Fruit fly (Drosophila melanogaster) whole organism, adult: ENCODE data around the gene CG2617.

Experiments used
- CG11617 ChIP-seq: fragments of 200-800 bp; sonication (Bioruptor generic); optimal IDR thresholded peaks from 2 replicates; lab custom pipeline; 2017; ENCODE audit warnings: mild to moderate bottlenecking, missing biosample characterization, missing genetic modification reagents, missing genetic modification characterization
- CG12768 ChIP-seq: fragments of 200-800 bp; sonication (Bioruptor generic); optimal IDR thresholded peaks from 2 replicates; lab custom pipeline; 2017; ENCODE audit warnings: missing biosample characterization, missing genetic modification characterization, mild to moderate bottlenecking, moderate library complexity, missing genetic modification reagents
- CG14711 ChIP-seq: fragments of 200-800 bp; sonication (Bioruptor generic); optimal IDR thresholded peaks from 2 replicates; lab custom pipeline; 2018; ENCODE audit warnings: missing biosample characterization, mild to moderate bottlenecking, missing genetic modification characterization, moderate library complexity
- CG1620 ChIP-seq: fragments of 200-800 bp; sonication (Bioruptor generic); optimal IDR thresholded peaks from 2 replicates; lab custom pipeline; 2016; ENCODE audit warnings: missing biosample characterization, missing genetic modification characterization
- CG33017 ChIP-seq: fragments of 200-800 bp; sonication (Bioruptor generic); optimal IDR thresholded peaks from 2 replicates; lab custom pipeline; 2018; ENCODE audit warnings: missing biosample characterization, mild to moderate bottlenecking, missing genetic modification characterization, moderate library complexity
- CG5204 ChIP-seq: fragments of 200-800 bp; sonication (Bioruptor generic); optimal IDR thresholded peaks from 2 replicates; lab custom pipeline; 2016; ENCODE audit warnings: missing biosample characterization, missing genetic modification characterization
- CG7045 ChIP-seq: fragments of 200-800 bp; sonication (Bioruptor generic); optimal IDR thresholded peaks from 2 replicates; lab custom pipeline; 2017; ENCODE audit warnings: missing biosample characterization, mild to moderate bottlenecking, missing genetic modification characterization
- CG7101 ChIP-seq: fragments of 200-800 bp; sonication (Bioruptor generic); optimal IDR thresholded peaks from 2 replicates; lab custom pipeline; 2018; ENCODE audit warnings: missing biosample characterization, mild to moderate bottlenecking, missing genetic modification characterization, moderate library complexity
- Clk ChIP-seq: fragments of 200-800 bp; sonication (Bioruptor generic); optimal IDR thresholded peaks from 2 replicates; lab custom pipeline; 2017; ENCODE audit warnings: missing biosample characterization, missing genetic modification characterization
- Crg-1 ChIP-seq: fragments of 200-800 bp; sonication (Bioruptor generic); optimal IDR thresholded peaks from 2 replicates; lab custom pipeline; 2016; ENCODE audit warnings: missing biosample characterization, missing genetic modification characterization
- Hr96 ChIP-seq: fragments of 200-800 bp; sonication (Bioruptor generic); optimal IDR thresholded peaks from 2 replicates; lab custom pipeline; 2016; ENCODE audit warnings: missing biosample characterization, missing genetic modification characterization
- Mnt ChIP-seq: fragments of 200-800 bp; sonication (Bioruptor generic); optimal IDR thresholded peaks from 2 replicates; lab custom pipeline; 2016; ENCODE audit warnings: missing biosample characterization, mild to moderate bottlenecking, missing genetic modification characterization
- bab1 ChIP-seq: fragments of 200-800 bp; sonication (Bioruptor generic); optimal IDR thresholded peaks from 3 replicates; lab custom pipeline; 2019; ENCODE audit warnings: missing biosample characterization, mild to moderate bottlenecking, missing genetic modification characterization, moderate library complexity
- cic ChIP-seq: fragments of 200-800 bp; sonication (Bioruptor generic); optimal IDR thresholded peaks from 2 replicates; lab custom pipeline; 2017; ENCODE audit warnings: missing biosample characterization, mild to moderate bottlenecking, missing genetic modification characterization, moderate library complexity
- kay ChIP-seq: fragments of 200-800 bp; sonication (Bioruptor generic); peaks from one replicate; lab custom pipeline; 2016; ENCODE audit warnings: missing biosample characterization, missing genetic modification characterization, borderline replicate concordance
- ovo ChIP-seq: fragments of 200-800 bp; sonication (Bioruptor generic); optimal IDR thresholded peaks from 2 replicates; lab custom pipeline; 2016; ENCODE audit warnings: missing biosample characterization, missing genetic modification characterization
- pad ChIP-seq: fragments of 200-800 bp; sonication (Bioruptor generic); optimal IDR thresholded peaks from 3 replicates; lab custom pipeline; 2017; ENCODE audit warnings: missing biosample characterization, missing genetic modification characterization, mild to moderate bottlenecking, moderate library complexity, missing genetic modification reagents
- tj ChIP-seq: fragments of 200-800 bp; sonication (Bioruptor generic); optimal IDR thresholded peaks from 3 replicates; lab custom pipeline; 2017; ENCODE audit warnings: missing biosample characterization, mild to moderate bottlenecking, missing genetic modification characterization, moderate library complexity
- toe ChIP-seq: fragments of 200-800 bp; sonication (Bioruptor generic); optimal IDR thresholded peaks from 2 replicates; lab custom pipeline; 2016; ENCODE audit warnings: missing biosample characterization, missing genetic modification characterization

Gene CG2617

dm6 chr2L:20704511-20705266 is 22.5 kb downstream of the CG2617 start:
- TF ChIP-seq Hr96, result no peak
- no peak for TF ChIP-seq toe (GFP tag; lab: Kevin White, UChicago)
- no peak for TF ChIP-seq tj

DNA sequence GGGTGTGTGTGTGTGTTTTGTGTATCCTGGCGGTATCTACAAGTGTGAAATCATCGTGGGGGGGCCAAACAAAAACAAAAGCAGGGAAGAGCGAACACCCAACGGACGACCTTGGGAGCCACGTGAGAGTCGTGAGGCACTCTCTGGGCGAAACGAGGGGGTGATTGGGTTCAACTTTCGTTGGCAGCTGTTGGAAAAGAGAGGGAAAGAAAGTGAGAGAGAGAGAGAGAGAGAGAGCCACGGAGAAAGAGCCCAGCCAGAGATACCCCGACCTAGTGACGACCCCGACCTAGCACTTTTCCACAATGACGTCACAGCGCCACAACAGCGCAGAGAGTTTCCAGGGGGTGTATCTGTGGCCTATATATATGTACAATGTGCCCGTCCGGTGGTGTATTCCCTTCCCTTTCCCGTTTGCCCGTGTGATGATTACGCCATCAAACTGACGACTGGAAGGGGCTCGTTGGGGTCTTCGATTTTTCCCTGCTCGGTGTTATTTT is 23.8 kb downstream of the CG2617 start:
- TF ChIP-seq Mnt (GFP tag; lab: Kevin White, UChicago) (no peak), Hr96 (no peak)

DNA sequence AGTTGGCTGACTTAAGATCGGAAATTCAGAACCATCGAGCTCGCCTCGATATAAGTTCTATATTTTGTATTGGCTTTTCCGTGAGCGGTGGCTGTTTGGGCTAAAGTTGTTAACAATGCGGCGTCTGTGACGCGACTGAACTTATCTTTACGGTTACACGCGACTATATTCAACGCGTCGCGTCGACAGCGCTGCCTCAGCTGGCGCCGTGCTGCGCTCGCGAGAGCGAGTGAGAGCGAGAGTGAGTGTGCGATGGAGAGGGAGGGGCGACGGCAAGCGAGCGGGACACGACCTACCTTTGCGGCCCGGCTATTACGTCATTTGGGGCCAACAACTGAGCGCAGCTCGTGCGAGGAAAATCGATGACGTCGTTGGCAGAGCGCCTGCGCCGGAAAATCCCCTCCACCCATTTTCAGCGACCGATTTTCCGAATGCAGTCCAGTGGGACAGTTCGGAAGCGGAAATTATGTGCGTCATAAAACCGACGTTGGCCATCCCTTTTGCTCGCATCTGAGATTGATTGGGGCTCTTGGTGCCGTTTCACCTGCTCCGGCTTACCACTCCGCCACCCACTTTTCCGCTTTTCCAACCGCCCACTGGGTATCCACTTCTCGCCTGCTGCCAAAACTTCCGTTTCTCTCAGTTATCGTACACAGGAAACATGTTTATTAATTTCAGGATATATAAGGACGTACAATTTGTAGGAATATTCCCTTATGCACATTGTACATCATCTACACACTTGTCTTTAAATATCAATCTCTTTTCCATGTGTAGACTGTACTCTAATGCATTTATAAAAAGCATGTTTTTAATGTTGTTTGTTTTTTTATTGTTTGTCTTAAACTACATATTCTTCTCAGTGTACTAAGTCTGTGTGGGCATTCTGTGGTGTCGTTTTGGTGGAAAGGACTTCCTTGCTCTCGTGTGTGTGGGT is 32.6 kb downstream of the CG2617 start, which contains the start of gene Hr38:
Gene Hr38, minus strand, starts transcription at position 121 of the 937 bp plus-strand sequence.
- TF ChIP-seq CG7045 (GFP tag; lab: Kevin White, UChicago), result peak; percentile 49
- TF ChIP-seq kay (GFP tag; lab: Kevin White, UChicago), result peak; percentile 73
- TF ChIP-seq ovo (GFP tag; lab: Kevin White, UChicago), result no peak
- TF ChIP-seq CG12768 (GFP tag; lab: Kevin White, UChicago), result peak; percentile 35
- TF ChIP-seq CG1620 (GFP tag; lab: Kevin White, UChicago), result no peak
- TF ChIP-seq Hr96, result peak; percentile 31
- peak; percentile 49 for TF ChIP-seq Mnt (GFP tag; lab: Kevin White, UChicago)
- TF ChIP-seq CG5204 (GFP tag; lab: Kevin White, UChicago), result no peak
- TF ChIP-seq Crg-1 (GFP tag; lab: Kevin White, UChicago), result no peak
- TF ChIP-seq CG33017, result peak; percentile 40
- TF ChIP-seq Clk (GFP tag; lab: Kevin White, UChicago), result no peak
- peak; percentile 56 for TF ChIP-seq cic (GFP tag; lab: Kevin White, UChicago)
- peak; percentile 1 for TF ChIP-seq bab1 (GFP tag; lab: Kevin White, UChicago)
- TF ChIP-seq toe (GFP tag; lab: Kevin White, UChicago), result peak; percentile 10
- peak; percentile 22 for TF ChIP-seq CG14711 (tag; lab: Kevin White, UChicago)

dm6 chr2L:20716077-20716476 is 33.9 kb downstream of the CG2617 start:
- TF ChIP-seq CG5204 (GFP tag; lab: Kevin White, UChicago) (no peak), ovo (GFP tag; lab: Kevin White, UChicago) (peak; percentile 89), tj (peak; percentile 13), CG12768 (GFP tag; lab: Kevin White, UChicago) (peak; percentile 14), Mnt (GFP tag; lab: Kevin White, UChicago) (peak; percentile 27), bab1 (GFP tag; lab: Kevin White, UChicago) (peak; percentile 8), kay (GFP tag; lab: Kevin White, UChicago) (no peak), Hr96 (peak; percentile 3), cic (GFP tag; lab: Kevin White, UChicago) (peak; percentile 77)

DNA sequence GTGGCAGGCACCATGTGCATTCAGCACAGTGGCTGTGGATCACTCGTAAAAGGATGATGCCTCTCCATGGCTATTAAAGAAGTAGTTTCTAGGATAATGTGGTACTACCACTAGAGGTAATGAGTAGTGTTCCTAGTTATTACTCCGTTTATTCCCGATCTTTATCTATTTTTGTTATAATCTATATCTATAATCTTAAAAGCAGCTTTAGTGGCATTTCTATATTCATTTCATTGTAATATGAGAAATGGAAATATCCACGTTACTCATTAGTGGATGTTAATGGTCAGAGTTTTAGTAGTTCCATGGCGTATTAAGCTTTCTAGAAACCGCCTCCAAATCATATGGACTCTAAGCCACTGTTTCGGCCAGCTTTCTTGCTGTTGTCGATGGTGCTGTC is 34.5 kb downstream of the CG2617 start:
- no peak for TF ChIP-seq CG14711 (tag; lab: Kevin White, UChicago)
- TF ChIP-seq cic (GFP tag; lab: Kevin White, UChicago), result no peak

dm6 chr2L:20720011-20720410 is 37.8 kb downstream of the CG2617 start:
- TF ChIP-seq toe (GFP tag; lab: Kevin White, UChicago) (no peak), CG5204 (GFP tag; lab: Kevin White, UChicago) (no peak), kay (GFP tag; lab: Kevin White, UChicago) (no peak), Mnt (GFP tag; lab: Kevin White, UChicago) (no peak), CG12768 (GFP tag; lab: Kevin White, UChicago) (no peak), CG11617 (GFP tag; lab: Kevin White, UChicago) (no peak), ovo (GFP tag; lab: Kevin White, UChicago) (no peak), CG1620 (GFP tag; lab: Kevin White, UChicago) (no peak), cic (GFP tag; lab: Kevin White, UChicago) (peak; percentile 91), bab1 (GFP tag; lab: Kevin White, UChicago) (no peak), pad (GFP tag; lab: Kevin White, UChicago) (peak; percentile 94), Clk (GFP tag; lab: Kevin White, UChicago) (no peak), Hr96 (no peak)

dm6 chr2L:20721456-20721855 is 39.3 kb downstream of the CG2617 start:
- TF ChIP-seq bab1 (GFP tag; lab: Kevin White, UChicago) (no peak), Crg-1 (GFP tag; lab: Kevin White, UChicago) (no peak), Mnt (GFP tag; lab: Kevin White, UChicago) (no peak), CG7045 (GFP tag; lab: Kevin White, UChicago) (no peak), tj (no peak), CG33017 (no peak), ovo (GFP tag; lab: Kevin White, UChicago) (no peak), CG12768 (GFP tag; lab: Kevin White, UChicago) (no peak), kay (GFP tag; lab: Kevin White, UChicago) (no peak), toe (GFP tag; lab: Kevin White, UChicago) (no peak), pad (GFP tag; lab: Kevin White, UChicago) (no peak), CG11617 (GFP tag; lab: Kevin White, UChicago) (no peak), cic (GFP tag; lab: Kevin White, UChicago) (no peak), CG14711 (tag; lab: Kevin White, UChicago) (no peak), CG7101 (no peak)
